Worm (Caenorhabditis elegans): ENCODE results near the gene slc-25A29.
A peak's percentile ranks its signal among the peaks of the same experiment; 100 is the strongest.

The slc-25A29 gene

DNA sequence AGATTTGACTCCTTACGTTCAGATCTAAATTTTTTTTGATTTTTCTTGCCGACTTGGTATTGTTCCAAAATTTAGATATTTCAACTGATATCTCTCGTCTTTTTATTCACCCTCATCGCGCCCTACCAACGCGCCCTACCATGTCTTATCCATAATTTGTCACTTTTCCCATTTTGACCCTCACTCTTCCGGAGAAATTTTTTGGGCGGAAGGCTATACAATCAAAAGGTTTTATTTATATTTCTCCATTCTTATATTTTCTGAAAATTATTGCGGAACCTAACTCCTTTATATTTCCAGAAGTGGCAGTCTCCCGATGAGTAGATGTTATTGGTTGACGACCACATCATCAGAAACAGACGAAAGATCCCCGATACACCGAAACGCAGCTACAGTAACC is 37.1 kb downstream of the slc-25A29 start, which contains the start of gene hot-1:
TSS of gene hot-1 (plus strand) at position 301 of the 400 bp plus-strand sequence.
- TF ChIP-seq snu-23 (GFP tag; optimal IDR thresholded peaks at IDR 0.05) = no peak
- no peak for TF ChIP-seq xbp-1 (tag; optimal IDR thresholded peaks at IDR 0.05)
- TF ChIP-seq unc-86 (tag; optimal IDR thresholded peaks at IDR 0.05) = no peak
- no peak for TF ChIP-seq sox-4 (tag; optimal IDR thresholded peaks at IDR 0.05)
- no peak for TF ChIP-seq unc-62 (GFP tag; optimal IDR thresholded peaks at IDR 0.05)
- TF ChIP-seq unc-30 (tag; optimal IDR thresholded peaks at IDR 0.05) = no peak
- TF ChIP-seq ces-1 (GFP tag; optimal IDR thresholded peaks at IDR 0.05) = no peak
- no peak for TF ChIP-seq nhr-84 (tag; optimal IDR thresholded peaks at IDR 0.05)
- TF ChIP-seq dsc-1 (tag; optimal IDR thresholded peaks at IDR 0.05) = no peak
- no peak for TF ChIP-seq pax-3 (tag; optimal IDR thresholded peaks at IDR 0.05)
- no peak for TF ChIP-seq nhr-20 (tag; optimal IDR thresholded peaks at IDR 0.05)
- TF ChIP-seq sptf-1 (tag; optimal IDR thresholded peaks at IDR 0.05) = no peak
- TF ChIP-seq nhr-237 (tag; optimal IDR thresholded peaks at IDR 0.05) = no peak
- no peak for TF ChIP-seq nhr-19 (GFP tag; conservative IDR thresholded peaks at IDR 0.05)
- no peak for TF ChIP-seq ceh-82 (tag; optimal IDR thresholded peaks at IDR 0.05)
- TF ChIP-seq alr-1 (tag; optimal IDR thresholded peaks at IDR 0.05; ENCODE audit: borderline replicate concordance) = no peak
- TF ChIP-seq pag-3 (tag; optimal IDR thresholded peaks at IDR 0.05; ENCODE audit: borderline replicate concordance, insufficient read depth) = no peak
- no peak for TF ChIP-seq dpl-1 (GFP tag; optimal IDR thresholded peaks at IDR 0.05)
- no peak for TF ChIP-seq hlh-17 (GFP tag; optimal IDR thresholded peaks at IDR 0.05; ENCODE audit: borderline replicate concordance)

- TF ChIP-seq lsy-2 (tag; optimal IDR thresholded peaks at IDR 0.05) = no peak
- TF ChIP-seq C16A3.4 (tag; optimal IDR thresholded peaks at IDR 0.05) = no peak
- no peak for TF ChIP-seq C04F5.9 (tag; optimal IDR thresholded peaks at IDR 0.05)
- TF ChIP-seq elt-2 (tag; optimal IDR thresholded peaks at IDR 0.05) = no peak
- TF ChIP-seq nhr-85 (tag) = no peak
- TF ChIP-seq lin-39 (tag; optimal IDR thresholded peaks at IDR 0.05) = no peak
- no peak for TF ChIP-seq dsc-1 (tag; optimal IDR thresholded peaks at IDR 0.05)
- TF ChIP-seq grh-1 (GFP tag; IDR thresholded peaks at IDR 0.05) = no peak
- peak; percentile 80 for TF ChIP-seq fkh-10 (GFP tag; optimal IDR thresholded peaks at IDR 0.05)
- TF ChIP-seq mdl-1 (tag; optimal IDR thresholded peaks at IDR 0.05) = no peak
- TF ChIP-seq lin-14 (GFP tag; optimal IDR thresholded peaks at IDR 0.05) = peak; percentile 53
- no peak for TF ChIP-seq lir-3 (tag; optimal IDR thresholded peaks at IDR 0.05; ENCODE audit: poor library complexity)
- no peak for TF ChIP-seq ceh-90 (tag; optimal IDR thresholded peaks at IDR 0.05)
- no peak for TF ChIP-seq nhr-28 (tag; optimal IDR thresholded peaks at IDR 0.05)
Measured at ce11 chrV:14620311-14620710, 37.7 kb downstream of the slc-25A29 start.

ce11 chrV:14617711-14618110 is 40.3 kb downstream of the slc-25A29 start:
- TF ChIP-seq sptf-1 (tag; optimal IDR thresholded peaks at IDR 0.05) (no peak), efl-1 (optimal IDR thresholded peaks at IDR 0.05) (no peak), efl-1 (GFP tag; optimal IDR thresholded peaks at IDR 0.05 in 1 of 2) (peak in 1 of 2 experiments; percentile 52), lin-14 (GFP tag; optimal IDR thresholded peaks at IDR 0.05) (peak; percentile 65), lsy-2 (tag; optimal IDR thresholded peaks at IDR 0.05) (peak in 1 of 2 experiments; percentile 13)

DNA sequence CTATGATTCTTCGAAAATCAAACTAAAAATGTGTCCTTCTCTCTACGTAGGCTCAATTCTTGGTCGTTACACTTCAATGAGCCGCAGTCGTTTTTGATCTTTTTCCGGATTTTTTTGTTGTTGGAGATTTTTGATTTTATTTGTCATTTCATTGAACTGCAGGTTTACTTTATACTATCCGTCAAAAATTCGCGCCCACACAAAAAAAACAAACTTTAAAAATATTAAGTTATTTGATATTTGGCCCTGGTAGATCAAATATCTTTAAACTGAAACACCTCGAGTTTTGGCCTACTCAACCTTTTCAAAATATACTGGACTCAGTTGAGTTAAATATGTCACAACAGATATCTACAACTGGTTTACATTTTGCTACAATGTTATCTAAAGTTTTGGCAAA is 42.3 kb downstream of the slc-25A29 start:
- no peak for TF ChIP-seq alr-1 (tag; optimal IDR thresholded peaks at IDR 0.05; ENCODE audit: borderline replicate concordance)
- TF ChIP-seq unc-62 (GFP tag; optimal IDR thresholded peaks at IDR 0.05) = no peak
- no peak for TF ChIP-seq mab-9 (GFP tag; IDR thresholded peaks at IDR 0.05)
- no peak for TF ChIP-seq ceh-90 (tag; optimal IDR thresholded peaks at IDR 0.05)
- TF ChIP-seq nhr-28 (tag; optimal IDR thresholded peaks at IDR 0.05) = no peak
- TF ChIP-seq efl-3 (GFP tag; optimal IDR thresholded peaks at IDR 0.05) = no peak
- TF ChIP-seq lin-14 (GFP tag; optimal IDR thresholded peaks at IDR 0.05) = no peak
- no peak for TF ChIP-seq unc-86 (tag; optimal IDR thresholded peaks at IDR 0.05)
- no peak for TF ChIP-seq mdl-1 (tag; optimal IDR thresholded peaks at IDR 0.05)

All from whole organism, L1 larva.